Fruit fly (Drosophila melanogaster) whole organism, embryonic: ENCODE results near the gene CG32137.
A peak's percentile ranks its signal among the peaks of the same experiment; 100 is the strongest.

Source experiments
- Atf3 ChIP-seq: fragments of 200-800 bp; sonication (Bioruptor generic); optimal IDR thresholded peaks from 3 replicates; lab custom pipeline; 2016; ENCODE audit warnings: missing biosample characterization, missing genetic modification characterization
- CG10147 ChIP-seq: fragments of 200-800 bp; sonication (Bioruptor generic); optimal IDR thresholded peaks from 2 replicates; lab custom pipeline; 2019; ENCODE audit warnings: missing biosample characterization, mild to moderate bottlenecking, missing genetic modification characterization, moderate library complexity
- CG10565 ChIP-seq: fragments of 200-800 bp; sonication (Bioruptor generic); optimal IDR thresholded peaks from 3 replicates; lab custom pipeline; 2016; ENCODE audit warnings: missing biosample characterization, mild to moderate bottlenecking, missing genetic modification characterization
- CG12942 ChIP-seq: fragments of 200-800 bp; sonication (Bioruptor generic); optimal IDR thresholded peaks from 3 replicates; lab custom pipeline; 2016; ENCODE audit warnings: missing biosample characterization, missing genetic modification characterization
- CG13424 ChIP-seq: fragments of 200-800 bp; sonication (Bioruptor generic); optimal IDR thresholded peaks from 2 replicates; lab custom pipeline; 2019; ENCODE audit warnings: missing biosample characterization, mild to moderate bottlenecking, missing genetic modification characterization, moderate library complexity
- CG14050 ChIP-seq: fragments of 200-800 bp; sonication (Bioruptor generic); IDR thresholded peaks from 3 replicates; pipeline ENCODE4 v1.3.6; 2022; ENCODE audit warnings: missing biosample characterization, missing genetic modification characterization
- CG15073 ChIP-seq: fragments of 200-800 bp; sonication (Bioruptor generic); optimal IDR thresholded peaks from 2 replicates; lab custom pipeline; 2016; ENCODE audit warnings: missing biosample characterization, missing genetic modification characterization
- CG17359 ChIP-seq: fragments of 200-800 bp; sonication (Bioruptor generic); optimal IDR thresholded peaks from 3 replicates; lab custom pipeline; 2018; ENCODE audit warnings: missing biosample characterization, mild to moderate bottlenecking, missing genetic modification characterization, moderate library complexity
- CG18011 ChIP-seq: fragments of 200-800 bp; sonication (Bioruptor generic); optimal IDR thresholded peaks from 2 replicates; lab custom pipeline; 2017; ENCODE audit warnings: missing biosample characterization, missing genetic modification characterization, mild to moderate bottlenecking, moderate library complexity, missing genotype
- CG2678 ChIP-seq: fragments of 200-800 bp; sonication (Bioruptor generic); optimal IDR thresholded peaks from 3 replicates; lab custom pipeline; 2019; ENCODE audit warnings: missing biosample characterization, mild to moderate bottlenecking, missing genetic modification characterization, moderate library complexity
- CG34224 ChIP-seq: fragments of 200-800 bp; sonication (Bioruptor generic); IDR thresholded peaks from 3 replicates; pipeline ENCODE4 v1.3.6; 2022; ENCODE audit warnings: missing biosample characterization, missing genetic modification characterization; ENCODE audit not compliant: partially characterized antibody
- CG3847 ChIP-seq: fragments of 200-800 bp; sonication (Bioruptor generic); IDR thresholded peaks from 2 replicates; pipeline ENCODE4 v1.3.6; 2022; ENCODE audit warnings: missing biosample characterization, missing genetic modification characterization
- CG4360 ChIP-seq: fragments of 200-800 bp; sonication (Bioruptor generic); IDR thresholded peaks from 2 replicates; pipeline ENCODE4 v1.3.6; 2022; ENCODE audit warnings: missing biosample characterization, missing genetic modification characterization
- CG4707 ChIP-seq: fragments of 200-800 bp; sonication (Bioruptor generic); optimal IDR thresholded peaks from 2 replicates; lab custom pipeline; 2018; ENCODE audit warnings: missing biosample characterization, mild to moderate bottlenecking, missing genetic modification characterization, moderate library complexity
- CG4820 ChIP-seq: fragments of 200-800 bp; sonication (Bioruptor generic); optimal IDR thresholded peaks from 3 replicates; lab custom pipeline; 2016; ENCODE audit warnings: missing biosample characterization, missing genetic modification characterization
- CG6765 ChIP-seq: fragments of 200-800 bp; sonication (Bioruptor generic); optimal IDR thresholded peaks from 3 replicates; lab custom pipeline; 2017; ENCODE audit warnings: missing biosample characterization, mild to moderate bottlenecking, missing genetic modification characterization
- CG6813 ChIP-seq: fragments of 200-800 bp; sonication (Bioruptor generic); optimal IDR thresholded peaks from 2 replicates; lab custom pipeline; 2017; ENCODE audit warnings: missing biosample characterization, missing genetic modification characterization, mild to moderate bottlenecking, moderate library complexity, missing genetic modification reagents
- CG9215 ChIP-seq: fragments of 200-800 bp; sonication (Bioruptor generic); IDR thresholded peaks from 2 replicates; pipeline ENCODE4 v1.3.6; 2022; ENCODE audit warnings: missing biosample characterization, missing genetic modification characterization
- CG9437 ChIP-seq: fragments of 200-800 bp; sonication (Bioruptor generic); optimal IDR thresholded peaks from 2 replicates; lab custom pipeline; 2018; ENCODE audit warnings: missing biosample characterization, mild to moderate bottlenecking, missing genetic modification characterization
- CG9817 ChIP-seq: fragments of 200-800 bp; sonication (Bioruptor generic); optimal IDR thresholded peaks from 2 replicates; lab custom pipeline; 2018; ENCODE audit warnings: missing biosample characterization, mild to moderate bottlenecking, missing genetic modification characterization, moderate library complexity
- Chrac-16 ChIP-seq: fragments of 200-800 bp; sonication (Bioruptor generic); optimal IDR thresholded peaks from 3 replicates; lab custom pipeline; 2016; ENCODE audit warnings: missing biosample characterization, missing genetic modification characterization
- Ets65A ChIP-seq: fragments of 200-800 bp; sonication (Bioruptor generic); peaks from one replicate; lab custom pipeline; 2016; ENCODE audit warnings: missing biosample characterization, missing genetic modification characterization
- HHEX ChIP-seq: fragments of 200-800 bp; sonication (Bioruptor generic); optimal IDR thresholded peaks from 3 replicates; lab custom pipeline; 2017; ENCODE audit warnings: missing biosample characterization, mild to moderate bottlenecking, missing genetic modification characterization, missing genetic modification reagents
- HLH3B ChIP-seq: fragments of 200-800 bp; sonication (Bioruptor generic); IDR thresholded peaks from 2 replicates; pipeline ENCODE4 v1.3.6; 2022; ENCODE audit warnings: missing biosample characterization, missing genetic modification characterization
- Hr39 ChIP-seq: fragments of >200 bp; optimal IDR thresholded peaks from 2 replicates; lab custom pipeline; 2017
- Hsf ChIP-seq: fragments of 200-800 bp; sonication (Bioruptor generic); optimal IDR thresholded peaks from 3 replicates; lab custom pipeline; 2016; ENCODE audit warnings: missing biosample characterization, missing genetic modification characterization
- Kr ChIP-seq: fragments of 200-800 bp; sonication (Bioruptor generic); optimal IDR thresholded peaks from 2 replicates; lab custom pipeline; 2017; ENCODE audit warnings: missing biosample characterization, mild to moderate bottlenecking, missing genetic modification characterization
- Optix ChIP-seq: fragments of 200-800 bp; sonication (Bioruptor generic); IDR thresholded peaks from 3 replicates; pipeline ENCODE4 v1.3.6; 2022; ENCODE audit warnings: missing biosample characterization, missing genetic modification characterization
- Ptx1 ChIP-seq: fragments of 200-800 bp; sonication (Bioruptor generic); IDR thresholded peaks from 2 replicates; pipeline ENCODE4 v1.3.6; 2022; ENCODE audit warnings: missing biosample characterization, missing genetic modification characterization
- Sox100B ChIP-seq: fragments of 200-800 bp; sonication (Bioruptor generic); optimal IDR thresholded peaks from 3 replicates; lab custom pipeline; 2018; ENCODE audit warnings: missing biosample characterization, mild to moderate bottlenecking, missing genetic modification characterization
- Sox102F ChIP-seq: fragments of 200-800 bp; sonication (Bioruptor generic); optimal IDR thresholded peaks from 2 replicates; lab custom pipeline; 2018; ENCODE audit warnings: missing biosample characterization, mild to moderate bottlenecking, missing genetic modification characterization, moderate library complexity
- Sry-δ ChIP-seq: fragments of 200-800 bp; sonication (Bioruptor generic); optimal IDR thresholded peaks from 2 replicates; lab custom pipeline; 2016; ENCODE audit warnings: missing biosample characterization, missing genetic modification characterization
- bab2 ChIP-seq: fragments of 200-800 bp; sonication (Bioruptor generic); optimal IDR thresholded peaks from 2 replicates; lab custom pipeline; 2016; ENCODE audit warnings: missing biosample characterization, missing genetic modification characterization
- chinmo ChIP-seq: fragments of 200-800 bp; sonication (Bioruptor generic); IDR thresholded peaks from 4 replicates; pipeline ENCODE4 v1.3.6; 2022; ENCODE audit warnings: missing biosample characterization, missing genetic modification characterization; ENCODE audit not compliant: partially characterized antibody
- dati ChIP-seq: fragments of 200-800 bp; sonication (Bioruptor generic); IDR thresholded peaks from 2 replicates; pipeline ENCODE4 v1.3.6; 2022; ENCODE audit warnings: missing biosample characterization, missing genetic modification characterization
- gcm2 ChIP-seq: fragments of 200-800 bp; sonication (Bioruptor generic); optimal IDR thresholded peaks from 2 replicates; lab custom pipeline; 2016; ENCODE audit warnings: missing biosample characterization, missing genetic modification characterization
- h ChIP-seq: fragments of >200 bp; optimal IDR thresholded peaks from 2 replicates; lab custom pipeline; 2017
- hb ChIP-seq: fragments of 200-800 bp; sonication (Bioruptor generic); IDR thresholded peaks from 3 replicates; pipeline ENCODE4 v1.3.6; 2022; ENCODE audit warnings: missing biosample characterization, missing genetic modification characterization; ENCODE audit not compliant: partially characterized antibody
- her ChIP-seq: fragments of 200-800 bp; sonication (Bioruptor generic); optimal IDR thresholded peaks from 2 replicates; lab custom pipeline; 2016; ENCODE audit warnings: missing biosample characterization, missing genetic modification characterization
- insv ChIP-seq, 2 experiments: fragments of 200-800 bp; sonication (Bioruptor generic); optimal IDR thresholded peaks; 3 replicates each; lab custom pipeline; 2016 to 2018; ENCODE audit warnings: missing biosample characterization in 2 of 2, missing genetic modification characterization in 2 of 2
- knrl ChIP-seq: fragments of 200-800 bp; sonication (Bioruptor generic); IDR thresholded peaks from 3 replicates; pipeline ENCODE4 v1.3.6; 2022; ENCODE audit warnings: missing biosample characterization, missing genetic modification characterization; ENCODE audit not compliant: partially characterized antibody
- odd ChIP-seq: fragments of 200-800 bp; sonication (Bioruptor generic); optimal IDR thresholded peaks from 2 replicates; lab custom pipeline; 2017; ENCODE audit warnings: missing biosample characterization, mild to moderate bottlenecking, missing genetic modification characterization
- ranshi ChIP-seq: fragments of 200-800 bp; sonication (Bioruptor generic); IDR thresholded peaks from 2 replicates; pipeline ENCODE4 v1.3.6; 2022; ENCODE audit warnings: missing biosample characterization, missing genetic modification characterization
- seq ChIP-seq: fragments of 200-800 bp; sonication (Bioruptor generic); IDR thresholded peaks from 2 replicates; pipeline ENCODE4 v1.3.6; 2022; ENCODE audit warnings: missing biosample characterization, missing genetic modification characterization
- slbo ChIP-seq: fragments of 200-800 bp; sonication (Bioruptor generic); IDR thresholded peaks from 2 replicates; pipeline ENCODE4 v1.3.6; 2022; ENCODE audit warnings: missing biosample characterization, missing genetic modification characterization
- slou ChIP-seq: fragments of 200-800 bp; sonication (Bioruptor generic); optimal IDR thresholded peaks from 3 replicates; lab custom pipeline; 2016; ENCODE audit warnings: missing biosample characterization, missing genetic modification characterization
- tap ChIP-seq: fragments of 200-800 bp; optimal IDR thresholded peaks from 3 replicates; lab custom pipeline; 2019; ENCODE audit warnings: missing biosample characterization, mild to moderate bottlenecking, missing genetic modification characterization, moderate library complexity
- tgo ChIP-seq: fragments of 200-800 bp; sonication (Bioruptor generic); IDR thresholded peaks from 3 replicates; pipeline ENCODE4 v1.3.6; 2022; ENCODE audit warnings: missing biosample characterization, missing genetic modification characterization
- zen2 ChIP-seq: fragments of 200-800 bp; sonication (Bioruptor generic); IDR thresholded peaks from 3 replicates; pipeline ENCODE4 v1.3.6; 2022; ENCODE audit warnings: missing biosample characterization, missing genetic modification characterization; ENCODE audit not compliant: partially characterized antibody

Gene CG32137

DNA sequence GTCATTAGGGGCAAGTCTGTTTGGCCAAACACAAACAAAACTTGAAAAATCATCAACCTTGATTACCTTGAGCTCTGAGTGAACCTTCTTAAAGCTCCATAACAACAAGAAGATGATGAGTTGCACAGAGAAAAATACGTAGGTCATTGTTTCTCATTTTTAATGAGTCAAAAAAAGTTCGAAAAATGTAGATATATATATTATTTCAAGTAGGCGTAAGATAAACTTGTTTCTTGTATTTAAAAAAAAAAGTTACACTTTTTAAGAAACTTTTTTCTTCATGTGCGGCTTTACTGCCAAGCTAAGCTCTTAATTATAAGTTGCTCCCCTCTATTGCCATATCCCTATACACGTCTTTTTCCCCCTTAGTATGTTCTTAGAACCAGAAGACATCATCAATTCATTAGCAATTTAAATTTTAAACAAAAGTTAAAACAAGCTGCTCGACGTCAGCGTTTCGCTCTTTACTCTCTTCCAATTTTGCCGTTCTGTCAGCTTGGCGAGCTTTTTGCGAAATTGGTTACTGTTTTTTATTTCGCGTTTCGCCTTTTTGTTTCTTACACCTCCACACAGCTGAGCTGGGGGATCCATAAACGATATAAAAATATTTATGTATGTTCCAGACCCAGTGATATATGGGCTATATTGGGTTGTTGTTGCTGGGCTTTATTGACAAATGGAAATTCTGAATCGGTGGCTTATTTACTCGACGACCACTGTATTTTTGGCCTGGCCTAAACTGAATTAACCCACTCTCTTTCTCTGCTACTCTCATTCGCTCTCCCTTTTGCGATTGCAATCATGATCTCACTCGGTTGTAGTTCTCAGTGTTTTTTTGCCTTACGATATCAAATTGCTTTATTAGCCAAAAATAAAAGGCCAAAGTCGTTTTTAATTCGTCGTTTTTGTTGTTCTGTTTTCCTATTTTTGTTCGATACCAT, 15.4 kb upstream of the CG32137 start (continued):
- TF ChIP-seq Atf3 (GFP tag; lab: Kevin White, UChicago), result no peak
- TF ChIP-seq Sry-δ (GFP tag; lab: Kevin White, UChicago), result no peak
- no peak for TF ChIP-seq h (lab: Kevin White, UChicago)
- TF ChIP-seq CG3847 (GFP tag; lab: Robert Waterston, UW), result peak; percentile 62
- TF ChIP-seq Hsf (GFP tag; lab: Kevin White, UChicago), result peak; percentile 49
- peak; percentile 48 for TF ChIP-seq CG9817
- TF ChIP-seq CG18011 (GFP tag; lab: Kevin White, UChicago), result no peak
- TF ChIP-seq insv (GFP tag; optimal IDR thresholded peaks at IDR 0.05; lab: Kevin White, UChicago), result no peak
- peak; percentile 4 for TF ChIP-seq CG9437 (GFP tag; lab: Kevin White, UChicago)
- TF ChIP-seq HLH3B, result peak; percentile 59; the same call in 1 of the 2 replicates
- TF ChIP-seq Kr (GFP tag; lab: Kevin White, UChicago), result no peak
- peak; percentile 29 for TF ChIP-seq HHEX (GFP tag; lab: Kevin White, UChicago)
- no peak for TF ChIP-seq Ets65A (GFP tag; lab: Kevin White, UChicago)
- 0 out of 4 replicates have a peak, but pooled peaks have one; percentile 42 for TF ChIP-seq chinmo
- TF ChIP-seq CG9215 (GFP tag; lab: Robert Waterston, UW), result peak; percentile 71
- no peak; the same call in 1 of the 2 replicates for TF ChIP-seq CG4360 (GFP tag; lab: Robert Waterston, UW)
- TF ChIP-seq CG17359 (tag; lab: Kevin White, UChicago), result peak; percentile 44
- TF ChIP-seq knrl (GFP tag; lab: Robert Waterston, UW), result no peak
- no peak for TF ChIP-seq CG34224 (GFP tag; lab: Robert Waterston, UW)
- no peak for TF ChIP-seq tap (tag; lab: Kevin White, UChicago)
- TF ChIP-seq dati (GFP tag; lab: Robert Waterston, UW), result no peak
- TF ChIP-seq CG10565, result no peak
- TF ChIP-seq Optix (GFP tag; lab: Robert Waterston, UW), result no peak
- peak; percentile 78 for TF ChIP-seq Ptx1 (GFP tag; lab: Robert Waterston, UW)
- TF ChIP-seq bab2 (GFP tag; lab: Kevin White, UChicago), result no peak
- no peak for TF ChIP-seq CG4707 (GFP tag; lab: Kevin White, UChicago)
- TF ChIP-seq slou (GFP tag; lab: Kevin White, UChicago), result peak; percentile 8
- no peak for TF ChIP-seq hb
- TF ChIP-seq slbo, result peak; percentile 87
- peak; percentile 8 for TF ChIP-seq her (GFP tag; lab: Kevin White, UChicago)
- peak; percentile 29 for TF ChIP-seq Sox102F (GFP tag; lab: Kevin White, UChicago)
- TF ChIP-seq CG2678 (tag; lab: Kevin White, UChicago), result peak; percentile 73
- peak; percentile 32 for TF ChIP-seq CG13424 (tag; lab: Kevin White, UChicago)
- peak; percentile 14 for TF ChIP-seq Chrac-16 (GFP tag; lab: Kevin White, UChicago)
- peak; percentile 74 for TF ChIP-seq tgo (GFP tag; lab: Robert Waterston, UW)
- peak; percentile 39 for TF ChIP-seq CG4820 (GFP tag; lab: Kevin White, UChicago)
- peak; percentile 21 for TF ChIP-seq Sox100B (GFP tag; lab: Kevin White, UChicago)
- TF ChIP-seq CG14050, result no peak
- TF ChIP-seq zen2 (GFP tag; lab: Robert Waterston, UW), result no peak
- peak; percentile 51; the same call in 1 of the 2 replicates for TF ChIP-seq seq (GFP tag; lab: Robert Waterston, UW)
- peak; percentile 50 for TF ChIP-seq CG10147 (GFP tag; lab: Kevin White, UChicago)
- TF ChIP-seq CG6765, result peak; percentile 63
- peak; percentile 14 for TF ChIP-seq gcm2 (GFP tag; lab: Kevin White, UChicago)
- TF ChIP-seq odd (GFP tag; lab: Kevin White, UChicago), result peak; percentile 2
- peak; percentile 57; the same call in 1 of the 2 replicates for TF ChIP-seq ranshi
- TF ChIP-seq CG12942, result peak; percentile 6
- TF ChIP-seq CG6813 (GFP tag; lab: Kevin White, UChicago), result peak; percentile 5
- TF ChIP-seq CG15073 (GFP tag; lab: Kevin White, UChicago), result no peak
- no peak for TF ChIP-seq Hr39 (lab: Kevin White, UChicago)
